Worm (Caenorhabditis elegans) whole organism, L2 larva: ENCODE data around the gene F11A10.6.

Experiments used
- F13H6.1 ChIP-seq: sonication (generic microtip); optimal IDR thresholded peaks from 2 replicates; lab custom pipeline; 2016; ENCODE audit warnings: missing genetic modification characterization, missing compliant biosample characterization
- aly-2 ChIP-seq: fragments of 150-350 bp; optimal IDR thresholded peaks from 2 replicates; lab custom pipeline; 2014; ENCODE audit warnings: missing biosample characterization, missing genetic modification characterization
- crh-2 ChIP-seq: sonication (generic microtip); optimal IDR thresholded peaks from 2 replicates; lab custom pipeline; 2017; ENCODE audit warnings: missing biosample characterization, missing genetic modification characterization
- egl-27 ChIP-seq: sonication (generic microtip); optimal IDR thresholded peaks from 3 replicates; lab custom pipeline; 2017; ENCODE audit warnings: missing biosample characterization, missing genetic modification reagents, missing genetic modification characterization
- elt-1 ChIP-seq: fragments of 150-350 bp; optimal IDR thresholded peaks from 2 replicates; lab custom pipeline; 2014; ENCODE audit warnings: missing biosample characterization, missing genetic modification characterization
- fos-1 ChIP-seq: fragments of 150-350 bp; optimal IDR thresholded peaks from 2 replicates; lab custom pipeline; 2014; ENCODE audit warnings: missing biosample characterization, missing genetic modification characterization
- nhr-12 ChIP-seq: fragments of 150-350 bp; optimal IDR thresholded peaks from 2 replicates; lab custom pipeline; 2014; ENCODE audit warnings: missing biosample characterization, missing genetic modification characterization
- nhr-129 ChIP-seq: fragments of 150-350 bp; optimal IDR thresholded peaks from 2 replicates; lab custom pipeline; 2014; ENCODE audit warnings: missing biosample characterization, missing genetic modification characterization
- sma-9 ChIP-seq, 2 experiments: fragments of 150-350 bp in 1 of 2; sonication (generic microtip) in 1 of 2; optimal IDR thresholded peaks; 2 replicates each; lab custom pipeline; 2014 to 2016; ENCODE audit warnings: missing genetic modification characterization in 2 of 2, mild to moderate bottlenecking in 1 of 2, missing biosample characterization in 1 of 2, missing compliant biosample characterization in 1 of 2, missing genetic modification reagents in 1 of 2, moderate library complexity in 1 of 2
- zag-1 ChIP-seq: fragments of 150-350 bp; optimal IDR thresholded peaks from 2 replicates; lab custom pipeline; 2014; ENCODE audit warnings: missing biosample characterization, missing genetic modification characterization
- ztf-1 ChIP-seq: fragments of 200-800 bp; sonication (Bioruptor generic); conservative IDR thresholded peaks from 2 replicates; pipeline ENCODE4 v1.3.6; 2022; ENCODE audit warnings: missing genetic modification characterization, missing compliant biosample characterization
- ztf-4 ChIP-seq: fragments of 150-350 bp; optimal IDR thresholded peaks from 2 replicates; lab custom pipeline; 2014; ENCODE audit warnings: missing biosample characterization, missing genetic modification characterization

Gene F11A10.6

ce11 chrIV:12043054-12043453 lies 46.4 kb downstream of the F11A10.6 start:
- TF ChIP-seq fos-1 (tag; lab: Kevin White, UChicago) (peak; percentile 16), sma-9 (GFP tag; optimal IDR thresholded peaks at IDR 0.05; lab: Kevin White, UChicago) (peak; percentile 51), sma-9 (tag; optimal IDR thresholded peaks at IDR 0.05; lab: Kevin White, UChicago) (no peak), crh-2 (peak; percentile 36), egl-27 (no peak), nhr-129 (peak; percentile 61)

- TF ChIP-seq nhr-129: peak; percentile 35
- peak; percentile 60 for TF ChIP-seq fos-1 (tag; lab: Kevin White, UChicago)
- TF ChIP-seq F13H6.1 (tag; lab: Kevin White, UChicago): no peak
- peak; percentile 23 for TF ChIP-seq sma-9 (GFP tag; optimal IDR thresholded peaks at IDR 0.05; lab: Kevin White, UChicago)
- TF ChIP-seq sma-9 (tag; optimal IDR thresholded peaks at IDR 0.05; lab: Kevin White, UChicago): no peak
- no peak for TF ChIP-seq nhr-12 (tag; lab: Kevin White, UChicago)
- TF ChIP-seq zag-1: no peak
- TF ChIP-seq ztf-4 (tag; lab: Kevin White, UChicago): no peak
- TF ChIP-seq aly-2: no peak
- no peak for TF ChIP-seq elt-1 (tag; lab: Kevin White, UChicago)
- TF ChIP-seq ztf-1 (GFP tag; lab: Robert Waterston, UW): no peak
Observed at ce11 chrIV:12040431-12040830, 49.0 kb downstream of the F11A10.6 start.
